Worm (Caenorhabditis elegans): ENCODE results near the gene ZK470.4.

ZK470.4 gene

DNA sequence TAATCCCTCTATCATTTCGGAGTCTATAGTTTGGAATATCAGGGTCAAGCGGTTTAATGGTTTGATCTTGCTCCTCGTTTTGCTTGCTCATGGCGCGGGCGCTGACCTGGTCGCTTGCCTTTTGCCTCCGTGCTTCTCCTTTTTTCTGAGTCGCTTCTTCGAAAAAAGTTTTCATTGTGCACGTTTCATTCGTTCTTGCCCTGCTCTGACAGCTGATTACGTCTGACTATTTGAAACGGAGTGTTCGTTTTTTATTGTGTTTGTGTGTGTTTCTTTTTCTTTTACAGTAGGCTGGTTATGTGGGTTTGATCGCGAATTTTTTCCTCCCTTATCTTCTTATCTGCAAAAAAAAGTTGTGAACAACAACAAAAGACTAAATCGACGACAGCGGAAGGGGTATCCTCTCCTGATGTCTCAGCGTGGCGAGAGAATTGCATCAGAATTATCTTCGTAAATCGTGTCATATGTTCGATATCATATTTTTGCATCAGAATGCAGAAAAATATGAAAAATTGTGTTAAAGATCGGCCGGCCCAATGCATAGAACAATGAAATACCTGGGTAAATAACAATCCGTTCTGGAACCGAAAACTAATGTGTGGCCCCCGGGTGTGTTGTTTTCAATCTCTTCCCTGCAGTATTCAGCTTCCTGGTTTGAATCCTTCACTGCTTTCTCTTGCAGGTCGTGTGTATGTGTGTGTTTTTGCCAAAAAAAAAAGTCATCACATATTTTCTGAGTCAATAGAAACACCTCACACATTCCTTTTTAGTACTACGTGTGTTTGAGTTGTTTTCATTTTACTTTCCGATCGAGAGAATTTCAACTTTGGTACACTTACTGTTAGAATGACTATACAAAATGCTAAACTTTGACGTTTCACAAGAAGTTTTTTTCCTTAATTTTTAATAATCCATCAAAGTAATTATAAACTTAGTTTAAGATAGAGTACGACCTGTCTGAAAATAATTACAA lies at the start of gene ZK470.4:
TSS of gene ZK470.4 (minus strand) at position 175 of the 973 bp plus-strand sequence.
- no peak for TF ChIP-seq unc-62 (GFP tag; optimal IDR thresholded peaks at IDR 0.05)

DNA sequence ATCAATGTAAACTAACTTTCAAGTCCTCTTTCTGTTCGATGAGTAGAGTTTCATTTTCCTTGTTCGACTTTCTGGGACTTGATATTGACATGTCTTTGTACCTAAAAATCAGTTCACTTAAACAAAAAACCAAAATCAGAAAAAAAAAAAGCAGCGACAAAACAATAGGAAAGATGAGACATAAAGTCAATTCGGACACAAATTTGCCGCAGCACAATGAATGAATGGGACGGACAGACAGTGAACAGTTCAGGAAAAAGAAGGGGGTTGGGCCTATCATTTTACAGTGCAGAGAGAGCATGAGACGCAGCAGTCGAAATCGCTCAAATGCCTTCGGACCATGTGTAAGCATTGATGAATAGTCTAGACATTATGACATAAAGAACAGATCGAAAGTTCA lies 47.1 kb upstream of the ZK470.4 start, which contains the start of gene mrp-6:
TSS of gene mrp-6 (minus strand) at position 101 of the 400 bp plus-strand sequence.
- TF ChIP-seq unc-62 (GFP tag; optimal IDR thresholded peaks at IDR 0.05), result no peak

DNA sequence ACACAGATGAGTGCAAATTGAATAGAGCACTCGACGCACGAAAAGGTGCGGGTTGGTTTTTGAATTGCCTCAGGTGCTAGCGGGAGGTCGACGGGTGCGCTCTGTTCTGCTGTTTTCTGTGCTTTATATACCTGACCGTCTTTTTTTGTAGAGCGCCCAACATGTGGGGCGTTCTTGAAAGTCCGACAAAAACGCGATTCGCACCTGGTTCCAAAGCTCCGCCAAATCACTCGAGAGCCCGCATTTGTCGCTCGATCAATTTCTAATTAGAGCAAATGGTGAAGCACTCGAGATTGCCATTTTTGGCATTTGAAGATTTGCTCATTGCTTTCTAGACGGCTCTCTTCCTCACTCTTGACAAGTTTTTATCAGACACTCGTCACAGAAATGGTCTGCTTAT lies 37.8 kb upstream of the ZK470.4 start, which contains the start of gene ZK470.6:
TSS of gene ZK470.6 (minus strand) at position 101 of the 400 bp plus-strand sequence.
- TF ChIP-seq unc-62 (GFP tag; optimal IDR thresholded peaks at IDR 0.05), result no peak

DNA sequence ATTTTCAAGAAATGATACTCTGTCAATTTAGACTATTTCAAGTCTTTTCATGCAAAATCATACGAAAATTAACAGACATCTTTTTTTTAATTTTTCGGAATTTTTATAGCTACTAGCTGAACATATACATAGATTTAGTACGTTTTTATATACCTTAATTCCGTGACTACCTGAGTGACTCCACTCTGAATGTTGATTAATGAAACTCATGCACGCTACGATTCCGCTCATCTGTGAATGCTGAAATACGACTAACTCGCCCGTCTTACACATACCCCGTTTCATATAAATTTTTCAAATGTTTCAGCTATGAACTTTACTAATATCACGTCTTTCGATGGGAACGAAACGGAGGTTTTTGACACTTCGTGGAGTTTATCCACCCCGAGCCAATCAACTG lies 27.6 kb upstream of the ZK470.4 start, which contains the start of gene ZK470.14:
TSS of gene ZK470.14 (plus strand) at position 301 of the 400 bp plus-strand sequence.
- TF ChIP-seq unc-62 (GFP tag; optimal IDR thresholded peaks at IDR 0.05), result no peak

DNA sequence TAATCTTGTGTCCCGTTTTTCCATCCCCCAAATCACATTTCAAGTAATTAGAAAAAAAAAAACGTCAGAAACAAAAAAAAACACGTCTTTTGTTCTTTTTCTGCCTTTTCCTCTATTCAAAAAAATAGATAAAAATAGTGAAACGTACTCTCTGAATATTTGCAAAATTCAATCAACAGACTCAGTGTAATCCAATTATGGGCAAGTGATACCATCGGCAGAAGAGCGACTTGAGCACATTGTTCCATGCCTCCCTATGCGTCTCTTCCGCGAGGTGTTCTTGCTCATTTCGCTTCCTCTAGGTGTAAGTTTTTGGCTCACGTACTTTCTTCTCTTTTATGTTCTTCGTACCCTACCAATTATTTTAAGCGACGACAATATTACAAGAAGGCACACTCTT lies 23.8 kb upstream of the ZK470.4 start, which contains the start of gene ZK470.1:
TSS of gene ZK470.1 (plus strand) at position 301 of the 400 bp plus-strand sequence.
- no peak for TF ChIP-seq unc-62 (GFP tag; optimal IDR thresholded peaks at IDR 0.05)

DNA sequence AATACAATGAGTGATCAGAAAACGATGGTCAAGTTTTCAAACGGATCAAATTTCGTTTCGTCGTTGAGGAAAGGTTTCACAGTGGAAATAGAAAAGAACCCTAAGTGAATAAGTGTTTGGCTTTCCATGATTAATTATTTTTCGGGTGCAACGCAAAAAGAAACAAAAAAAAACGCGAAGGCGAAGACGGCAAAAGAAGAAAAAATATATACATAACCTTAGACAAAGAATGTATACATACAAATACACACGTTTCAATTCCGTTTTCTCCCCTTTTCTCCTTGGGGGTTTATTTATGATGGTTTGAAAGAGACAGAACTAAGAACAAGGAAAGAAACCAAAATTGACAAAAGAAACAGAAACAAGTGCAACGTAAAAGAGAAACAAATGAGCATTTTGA lies 22.4 kb upstream of the ZK470.4 start:
- TF ChIP-seq unc-62 (GFP tag; optimal IDR thresholded peaks at IDR 0.05), result no peak

DNA sequence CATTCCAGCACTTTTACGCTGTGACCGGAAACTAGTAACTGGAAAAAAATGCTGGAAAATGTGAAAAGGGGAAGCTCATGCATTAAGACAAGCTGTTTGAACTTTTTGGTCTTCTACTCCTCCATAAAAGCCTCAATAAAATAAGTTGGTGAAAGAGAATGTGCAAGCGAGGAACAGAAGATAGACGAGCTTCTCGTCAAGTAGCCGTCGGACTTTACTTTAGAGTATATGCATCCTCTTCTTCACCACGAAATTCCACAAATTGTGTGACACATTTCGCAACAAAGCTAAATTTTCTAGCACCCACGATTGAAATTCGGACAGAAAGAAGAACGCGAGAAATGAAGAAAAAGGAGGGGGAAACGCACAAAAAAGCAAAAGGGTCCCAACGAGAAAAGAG lies 20.4 kb upstream of the ZK470.4 start:
- no peak for TF ChIP-seq unc-62 (GFP tag; optimal IDR thresholded peaks at IDR 0.05)

DNA sequence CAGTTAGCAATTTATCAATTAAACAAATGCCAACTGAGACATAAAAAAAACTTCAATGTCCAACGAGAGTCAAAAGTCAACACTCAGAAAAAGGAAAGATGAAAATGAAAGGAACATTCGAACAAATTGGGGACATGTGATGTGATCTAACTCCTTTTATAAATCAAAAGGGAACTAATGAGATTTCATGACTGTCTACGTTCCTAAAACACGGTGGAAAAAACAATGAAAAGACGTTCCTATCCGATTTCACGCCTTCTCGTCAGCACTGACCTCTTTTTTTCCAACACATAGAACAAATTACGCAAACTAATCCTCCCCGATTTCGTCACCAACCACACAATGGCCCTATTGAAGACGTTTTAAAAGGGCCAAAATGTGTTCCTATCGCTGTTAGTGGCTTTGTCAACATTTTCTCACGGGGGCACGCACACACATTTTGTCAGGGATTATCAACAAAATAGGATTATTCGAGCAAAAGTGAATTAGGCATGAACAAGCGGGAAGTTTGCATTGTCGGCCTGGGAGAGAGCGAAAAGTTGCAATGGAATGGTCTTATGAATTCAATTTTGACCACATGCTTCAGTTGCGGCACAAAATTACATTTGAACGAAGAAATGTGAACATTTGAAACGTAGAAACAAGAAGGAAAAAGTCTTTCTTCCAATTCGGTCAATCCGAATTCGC lies 19.8 kb upstream of the ZK470.4 start:
- no peak for TF ChIP-seq unc-62 (GFP tag; optimal IDR thresholded peaks at IDR 0.05)

DNA sequence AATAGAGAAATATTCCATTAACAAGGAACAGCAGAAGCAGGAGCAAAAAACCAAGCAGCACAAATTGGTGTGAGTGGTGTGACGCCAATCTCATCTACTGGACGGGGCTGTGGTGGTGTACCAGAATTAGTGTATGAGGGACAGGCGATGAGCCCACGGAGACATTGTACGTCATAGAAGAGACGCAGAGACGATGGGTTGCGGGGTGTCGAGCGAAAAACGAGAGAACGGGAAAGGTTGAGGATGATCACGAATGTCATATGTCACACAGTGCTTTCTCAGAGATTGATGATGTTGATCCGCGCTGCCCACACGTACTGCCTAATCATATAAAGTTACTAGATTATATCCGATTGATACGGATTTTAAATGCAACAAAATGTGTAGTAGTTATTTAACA lies 18.3 kb upstream of the ZK470.4 start:
- no peak for TF ChIP-seq unc-62 (GFP tag; optimal IDR thresholded peaks at IDR 0.05)

DNA sequence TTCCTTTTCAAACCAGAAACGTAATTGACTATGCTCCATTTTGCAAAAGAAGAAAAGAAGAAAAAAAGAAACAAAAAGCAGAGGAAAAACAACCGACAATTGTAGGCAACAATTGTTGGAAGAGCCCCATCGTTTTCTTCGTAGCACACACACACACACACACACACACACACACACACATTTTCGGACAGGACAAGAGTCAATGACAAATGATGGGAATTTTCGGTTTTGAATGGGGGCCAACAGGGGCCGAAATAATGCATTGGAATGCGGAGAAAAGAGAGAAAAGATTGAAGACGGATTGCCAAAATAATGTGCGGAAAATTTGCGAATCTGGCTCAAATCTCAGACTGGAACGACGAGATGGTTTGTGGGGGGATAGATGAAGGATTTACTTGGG lies 15.2 kb upstream of the ZK470.4 start:
- TF ChIP-seq unc-62 (GFP tag; optimal IDR thresholded peaks at IDR 0.05), result no peak

DNA sequence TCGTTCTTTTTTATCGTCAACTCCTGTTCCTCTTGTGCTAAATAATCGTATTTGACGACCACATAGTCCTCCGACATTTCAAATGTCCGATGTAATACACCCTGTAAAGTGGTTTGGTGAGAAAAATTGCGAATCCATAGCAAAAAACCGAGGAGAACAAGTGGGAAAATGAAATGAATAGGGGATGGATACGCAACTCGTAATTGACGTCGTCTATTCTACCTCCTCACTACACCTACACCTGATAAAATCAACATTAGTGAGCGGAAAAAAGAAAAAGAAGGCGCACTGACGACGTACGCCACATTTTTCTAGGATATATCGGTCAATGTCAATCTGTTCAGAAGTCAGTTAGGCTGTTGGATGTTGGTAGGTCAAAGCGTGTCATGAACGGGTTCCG lies 13.8 kb upstream of the ZK470.4 start, which contains the start of gene nck-1:
TSS of gene nck-1 (minus strand) at position 101 of the 400 bp plus-strand sequence.
- no peak for TF ChIP-seq unc-62 (GFP tag; optimal IDR thresholded peaks at IDR 0.05)

DNA sequence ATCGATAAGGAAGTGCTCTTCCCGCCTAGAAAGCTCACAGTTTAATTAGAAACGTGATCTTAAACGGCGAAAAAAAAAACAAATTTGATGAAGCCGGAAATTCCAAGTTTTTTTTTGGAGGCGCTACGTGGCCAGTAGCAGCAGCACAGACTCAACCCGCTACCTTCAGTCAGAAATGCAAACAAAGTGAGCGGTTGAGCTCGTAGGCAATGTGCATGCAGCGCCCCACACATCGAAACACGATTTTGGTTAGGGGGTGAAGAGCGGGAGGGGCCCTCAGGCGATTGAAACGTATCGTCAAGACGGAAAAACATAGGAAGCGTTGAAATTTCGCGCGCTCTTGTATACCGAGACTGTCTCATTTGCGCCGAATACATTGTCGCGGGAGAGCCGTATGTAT lies 11.6 kb upstream of the ZK470.4 start:
- no peak for TF ChIP-seq unc-62 (GFP tag; optimal IDR thresholded peaks at IDR 0.05)

DNA sequence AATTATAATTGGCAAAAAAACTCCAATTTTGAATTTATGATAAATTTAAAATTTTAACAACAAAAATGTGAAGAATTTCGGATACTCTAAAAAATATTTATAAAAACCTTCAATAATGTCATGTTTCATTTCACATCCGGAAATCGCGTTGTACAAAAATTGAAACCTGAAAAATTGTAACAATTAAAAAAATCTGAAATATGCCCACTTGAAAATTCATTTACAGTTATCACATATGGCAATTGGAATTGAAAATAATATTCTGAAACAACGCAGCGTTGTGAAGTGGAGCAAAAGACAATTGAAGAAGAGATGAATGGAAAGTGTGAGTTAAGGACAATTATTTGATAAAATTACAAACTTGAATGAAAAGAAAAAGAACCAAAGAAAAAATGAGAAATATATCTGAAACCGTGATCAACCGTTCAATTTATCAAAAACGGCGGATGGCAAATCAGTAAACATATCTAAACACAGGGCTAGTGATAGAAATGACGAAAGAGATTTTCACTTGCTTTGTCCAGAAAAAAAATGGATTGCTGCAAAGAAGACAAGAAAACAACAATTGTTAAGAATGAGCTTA lies 9.0 kb upstream of the ZK470.4 start:
- no peak for TF ChIP-seq unc-62 (GFP tag; optimal IDR thresholded peaks at IDR 0.05)

DNA sequence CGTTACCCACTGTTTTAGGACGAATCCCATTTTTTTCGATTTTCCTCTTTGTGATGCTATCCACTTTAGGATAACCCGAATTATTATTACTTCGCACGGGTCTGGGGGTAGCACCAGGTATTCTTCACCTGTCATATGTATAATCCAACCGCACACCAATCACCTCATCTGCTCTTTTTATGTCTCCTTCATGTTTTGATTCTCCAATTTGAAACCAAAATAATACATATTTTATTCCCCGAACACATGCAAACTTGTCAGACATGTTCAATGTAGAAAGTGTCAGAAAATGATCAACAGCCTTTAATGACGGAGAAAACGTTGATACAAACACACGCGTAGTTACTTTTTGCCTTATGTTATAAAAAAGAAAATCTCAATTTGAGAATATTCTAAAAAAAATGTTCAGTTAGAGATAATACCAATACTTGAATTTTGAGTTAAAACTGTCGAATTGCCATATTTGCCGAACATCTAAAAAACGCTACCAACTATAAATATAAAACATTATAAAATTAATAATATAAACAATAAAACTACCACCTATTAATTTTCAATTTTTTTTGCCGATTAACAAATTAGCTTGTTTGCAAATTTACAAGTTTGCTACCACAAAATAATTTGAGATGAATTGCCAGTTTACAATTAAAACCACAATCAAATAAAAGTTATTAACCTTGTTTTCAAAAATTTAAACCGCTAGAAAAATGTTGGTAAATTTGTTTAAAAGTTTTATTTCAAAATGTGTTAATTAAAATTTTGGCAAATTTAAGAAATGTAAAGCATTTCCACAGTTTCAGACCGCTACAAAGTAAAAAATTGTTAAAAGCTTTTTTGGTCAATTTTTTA lies 8.3 kb upstream of the ZK470.4 start:
- no peak for TF ChIP-seq unc-62 (GFP tag; optimal IDR thresholded peaks at IDR 0.05)
